Worm (Caenorhabditis elegans) whole organism, L4 larva: Measurements from ENCODE around the gene dmsr-6.

Source experiments
- aly-2 ChIP-seq: sonication (generic microtip); optimal IDR thresholded peaks from 2 replicates; lab custom pipeline; 2018; ENCODE audit warnings: missing biosample characterization, missing genetic modification characterization
- arid-1 ChIP-seq: fragments of 200-800 bp; sonication (Bioruptor generic); conservative IDR thresholded peaks from 2 replicates; pipeline ENCODE4 v1.3.6; 2022; ENCODE audit warnings: missing genetic modification reagents, missing genetic modification characterization, missing compliant biosample characterization
- fos-1 ChIP-seq: fragments of 150-350 bp; optimal IDR thresholded peaks from 2 replicates; lab custom pipeline; 2014; ENCODE audit warnings: missing biosample characterization, missing genetic modification characterization
- jun-1 ChIP-seq: fragments of 150-350 bp; optimal IDR thresholded peaks from 2 replicates; lab custom pipeline; 2014; ENCODE audit warnings: missing biosample characterization, missing genetic modification reagents, missing genetic modification characterization
- mdl-1 ChIP-seq, 2 experiments: fragments of 150-350 bp in 1 of 2; sonication (generic microtip) in 1 of 2; optimal IDR thresholded peaks; 2 replicates each; lab custom pipeline; 2014 to 2017; ENCODE audit warnings: missing biosample characterization in 2 of 2, missing genetic modification characterization in 2 of 2
- nhr-48 ChIP-seq: sonication (generic microtip); optimal IDR thresholded peaks from 2 replicates; lab custom pipeline; 2016; ENCODE audit warnings: mild to moderate bottlenecking, missing genetic modification characterization, missing compliant biosample characterization
- nhr-77 ChIP-seq: fragments of 150-350 bp; optimal IDR thresholded peaks from 2 replicates; lab custom pipeline; 2014; ENCODE audit warnings: missing biosample characterization, missing genetic modification characterization
- pha-4 ChIP-seq, 2 experiments: fragments of 150-350 bp in 1 of 2; fragments of 200-800 bp in 1 of 2; sonication (Bioruptor generic) in 1 of 2; IDR thresholded peaks in 1 of 2; optimal IDR thresholded peaks in 1 of 2; 2 replicates each; pipeline versions ENCODE4 v1.3.6 to Lab custom; 2014 to 2022; ENCODE audit warnings: missing genetic modification characterization in 2 of 2, missing genetic modification reagents in 2 of 2, missing biosample characterization in 1 of 2, missing compliant biosample characterization in 1 of 2
- saeg-2 ChIP-seq: fragments of 200-800 bp; sonication (Bioruptor generic); IDR thresholded peaks from 2 replicates; pipeline ENCODE4 v1.3.6; 2022; ENCODE audit warnings: missing genetic modification reagents, missing genetic modification characterization, missing compliant biosample characterization
- unc-130 ChIP-seq: sonication (generic microtip); optimal IDR thresholded peaks from 2 replicates; lab custom pipeline; 2016; ENCODE audit warnings: missing genetic modification reagents, missing genetic modification characterization, missing compliant biosample characterization
- ztf-11 ChIP-seq: fragments of 150-350 bp; optimal IDR thresholded peaks from 2 replicates; lab custom pipeline; 2014; ENCODE audit warnings: missing biosample characterization, missing genetic modification characterization
- ztf-7 ChIP-seq: fragments of 150-350 bp; optimal IDR thresholded peaks from 2 replicates; lab custom pipeline; 2014; ENCODE audit warnings: missing biosample characterization, missing genetic modification characterization

DNA sequence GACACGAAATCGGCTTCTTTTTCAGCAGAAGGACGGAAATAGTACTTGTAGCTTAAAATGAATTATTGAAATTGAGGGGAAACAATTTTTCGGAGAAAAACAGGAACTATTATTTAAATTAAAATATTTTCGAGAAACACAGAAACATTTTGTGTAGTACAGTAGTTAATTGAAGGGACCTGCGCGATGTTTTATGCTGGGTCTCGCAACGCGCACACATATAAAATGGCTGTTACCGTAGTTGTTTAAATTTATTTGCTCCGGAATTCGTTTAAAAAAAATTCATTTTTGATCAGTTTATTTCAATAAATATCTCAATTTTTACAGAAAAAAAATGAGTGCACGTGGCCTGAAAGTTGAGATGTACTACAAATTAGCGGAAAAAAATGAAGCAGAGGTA, 44.7 kb upstream of the dmsr-6 start, which contains the start of gene dsb-2:
- TF ChIP-seq aly-2 (tag; lab: Kevin White, UChicago) (no peak), unc-130 (GFP tag; lab: Kevin White, UChicago) (peak; percentile 73), saeg-2 (no peak), nhr-77 (tag; lab: Kevin White, UChicago) (no peak), arid-1 (GFP tag; lab: Robert Waterston, UW) (no peak), pha-4 (GFP tag; IDR thresholded peaks at IDR 0.05; lab: Robert Waterston, UW) (no peak), pha-4 (tag; optimal IDR thresholded peaks at IDR 0.05; lab: Kevin White, UChicago) (no peak), nhr-48 (tag; lab: Kevin White, UChicago) (no peak), fos-1 (no peak), jun-1 (no peak), mdl-1 (tag; optimal IDR thresholded peaks at IDR 0.05; lab: Kevin White, UChicago) (no peak), ztf-7 (tag; lab: Kevin White, UChicago) (no peak), ztf-11 (tag; lab: Kevin White, UChicago) (no peak)
